Fruit fly (Drosophila melanogaster) whole organism, prepupa: Measurements from ENCODE around the gene Teh3.
A peak's percentile ranks its signal among the peaks of the same experiment; 100 is the strongest.

Source experiments
- Blimp-1 ChIP-seq: fragments of 200-800 bp; sonication (Bioruptor generic); optimal IDR thresholded peaks from 3 replicates; lab custom pipeline; 2017; ENCODE audit warnings: missing biosample characterization, missing genetic modification characterization, mild to moderate bottlenecking, moderate library complexity, missing genetic modification reagents
- CG10631 ChIP-seq: fragments of 200-800 bp; sonication (Bioruptor generic); optimal IDR thresholded peaks from 2 replicates; lab custom pipeline; 2016; ENCODE audit warnings: missing biosample characterization, missing genetic modification characterization
- CG10669 ChIP-seq: fragments of 200-800 bp; sonication (Bioruptor generic); optimal IDR thresholded peaks from 3 replicates; lab custom pipeline; 2018; ENCODE audit warnings: missing biosample characterization, mild to moderate bottlenecking, missing genetic modification characterization, moderate library complexity
- CG11294 ChIP-seq: fragments of 200-800 bp; sonication (Bioruptor generic); IDR thresholded peaks from 2 replicates; pipeline ENCODE4 v1.3.6; 2022; ENCODE audit warnings: missing biosample characterization, missing genetic modification characterization
- CG11762 ChIP-seq: fragments of 200-800 bp; sonication (Bioruptor generic); optimal IDR thresholded peaks from 3 replicates; lab custom pipeline; 2016; ENCODE audit warnings: missing biosample characterization, missing genetic modification characterization; ENCODE audit not compliant: insufficient read depth
- CG11902 ChIP-seq: fragments of 200-800 bp; sonication (Bioruptor generic); optimal IDR thresholded peaks from 3 replicates; lab custom pipeline; 2016; ENCODE audit warnings: missing biosample characterization, missing genetic modification characterization
- CG1621 ChIP-seq: fragments of 200-800 bp; sonication (Bioruptor generic); optimal IDR thresholded peaks from 3 replicates; lab custom pipeline; 2018; ENCODE audit warnings: missing biosample characterization, mild to moderate bottlenecking, missing genetic modification characterization
- CG31627 ChIP-seq: fragments of 200-800 bp; sonication (Bioruptor generic); optimal IDR thresholded peaks from 3 replicates; lab custom pipeline; 2016; ENCODE audit warnings: missing biosample characterization, missing genetic modification characterization
- CG32006 ChIP-seq: fragments of 200-800 bp; sonication (Bioruptor generic); optimal IDR thresholded peaks from 3 replicates; lab custom pipeline; 2017; ENCODE audit warnings: missing biosample characterization, mild to moderate bottlenecking, missing genetic modification characterization
- CG34406 ChIP-seq: fragments of 200-800 bp; sonication (Bioruptor generic); optimal IDR thresholded peaks from 3 replicates; lab custom pipeline; 2016; ENCODE audit warnings: missing biosample characterization, missing genetic modification characterization
- CG4318 ChIP-seq: fragments of 200-800 bp; sonication (Bioruptor generic); optimal IDR thresholded peaks from 3 replicates; lab custom pipeline; 2017; ENCODE audit warnings: missing biosample characterization, mild to moderate bottlenecking, missing genetic modification characterization
- CG6276 ChIP-seq: fragments of 200-800 bp; sonication (Bioruptor generic); optimal IDR thresholded peaks from 2 replicates; lab custom pipeline; 2017; ENCODE audit warnings: missing biosample characterization, mild to moderate bottlenecking, missing genetic modification characterization
- CG6792 ChIP-seq: fragments of 200-800 bp; sonication (Bioruptor generic); optimal IDR thresholded peaks from 3 replicates; lab custom pipeline; 2016; ENCODE audit warnings: missing biosample characterization, missing genetic modification characterization
- CG6854 ChIP-seq: fragments of 200-800 bp; sonication (Bioruptor generic); optimal IDR thresholded peaks from 2 replicates; lab custom pipeline; 2017; ENCODE audit warnings: missing biosample characterization, mild to moderate bottlenecking, missing genetic modification characterization
- CG7368 ChIP-seq: fragments of 200-800 bp; sonication (Bioruptor generic); optimal IDR thresholded peaks from 3 replicates; lab custom pipeline; 2016; ENCODE audit warnings: missing biosample characterization, missing genetic modification characterization
- CG8119 ChIP-seq: fragments of 200-800 bp; sonication (Bioruptor generic); IDR thresholded peaks from 3 replicates; pipeline ENCODE4 v1.3.6; 2022; ENCODE audit warnings: missing biosample characterization, missing genetic modification characterization
- CG8632 ChIP-seq: fragments of 200-800 bp; sonication (Bioruptor generic); optimal IDR thresholded peaks from 3 replicates; lab custom pipeline; 2016; ENCODE audit warnings: missing biosample characterization, missing genetic modification characterization
- CG9139 ChIP-seq: fragments of 200-800 bp; sonication (Bioruptor generic); optimal IDR thresholded peaks from 3 replicates; lab custom pipeline; 2017; ENCODE audit warnings: missing biosample characterization, mild to moderate bottlenecking, missing genetic modification characterization
- Eip75B ChIP-seq: fragments of 200-800 bp; sonication (Bioruptor generic); optimal IDR thresholded peaks from 3 replicates; lab custom pipeline; 2016; ENCODE audit warnings: missing biosample characterization, missing genetic modification characterization
- Eip78C ChIP-seq: fragments of 200-800 bp; sonication (Bioruptor generic); peaks from one replicate; lab custom pipeline; 2016; ENCODE audit warnings: missing biosample characterization, missing genetic modification characterization
- Ets96B ChIP-seq: fragments of 200-800 bp; optimal IDR thresholded peaks from 2 replicates; lab custom pipeline; 2019; ENCODE audit warnings: missing biosample characterization, mild to moderate bottlenecking, missing genetic modification characterization, moderate library complexity
- Gug ChIP-seq: fragments of 200-800 bp; sonication (Bioruptor generic); IDR thresholded peaks from 2 replicates; pipeline ENCODE4 v1.3.6; 2022; ENCODE audit warnings: missing biosample characterization, missing genetic modification characterization
- Hr38 ChIP-seq: sonication (Bioruptor generic); optimal IDR thresholded peaks from 2 replicates; lab custom pipeline; 2016; ENCODE audit warnings: missing biosample characterization, missing genetic modification characterization
- Hr4 ChIP-seq: fragments of 200-800 bp; sonication (Bioruptor generic); optimal IDR thresholded peaks from 3 replicates; lab custom pipeline; 2016; ENCODE audit warnings: missing biosample characterization, missing genetic modification characterization
- Lpt ChIP-seq: fragments of 200-800 bp; sonication (Bioruptor generic); optimal IDR thresholded peaks from 3 replicates; lab custom pipeline; 2016; ENCODE audit warnings: missing biosample characterization, missing genetic modification characterization
- Met ChIP-seq: fragments of 200-800 bp; sonication (Bioruptor generic); optimal IDR thresholded peaks from 3 replicates; lab custom pipeline; 2016; ENCODE audit warnings: missing biosample characterization, missing genetic modification characterization
- OdsH ChIP-seq: fragments of 200-800 bp; sonication (Bioruptor generic); optimal IDR thresholded peaks from 3 replicates; lab custom pipeline; 2016; ENCODE audit warnings: missing biosample characterization, missing genetic modification characterization
- Smox ChIP-seq: fragments of 200-800 bp; sonication (Bioruptor generic); optimal IDR thresholded peaks from 3 replicates; lab custom pipeline; 2016; ENCODE audit warnings: missing biosample characterization, missing genetic modification characterization
- Sox102F ChIP-seq: fragments of 200-800 bp; sonication (Bioruptor generic); optimal IDR thresholded peaks from 2 replicates; lab custom pipeline; 2016; ENCODE audit warnings: missing biosample characterization, mild to moderate bottlenecking, missing genetic modification characterization
- Sox15 ChIP-seq: fragments of 200-800 bp; sonication (Bioruptor generic); optimal IDR thresholded peaks from 3 replicates; lab custom pipeline; 2016; ENCODE audit warnings: missing biosample characterization, missing genetic modification characterization
- achi ChIP-seq: fragments of 200-800 bp; sonication (Bioruptor generic); optimal IDR thresholded peaks from 3 replicates; lab custom pipeline; 2016; ENCODE audit warnings: missing biosample characterization, missing genetic modification characterization
- acj6 ChIP-seq: fragments of 200-800 bp; sonication (Bioruptor generic); optimal IDR thresholded peaks from 3 replicates; lab custom pipeline; 2016; ENCODE audit warnings: missing biosample characterization, missing genetic modification characterization
- cyc ChIP-seq: fragments of 200-800 bp; sonication (Bioruptor generic); optimal IDR thresholded peaks from 3 replicates; lab custom pipeline; 2016; ENCODE audit warnings: missing biosample characterization, missing genetic modification characterization
- dac ChIP-seq: fragments of 200-800 bp; sonication (Bioruptor generic); optimal IDR thresholded peaks from 2 replicates; lab custom pipeline; 2017; ENCODE audit warnings: missing biosample characterization, mild to moderate bottlenecking, missing genetic modification characterization
- dsx ChIP-seq: fragments of 200-800 bp; optimal IDR thresholded peaks from 3 replicates; lab custom pipeline; 2019; ENCODE audit warnings: missing biosample characterization, mild to moderate bottlenecking, missing genetic modification characterization, moderate library complexity; ENCODE audit not compliant: poor library complexity, severe bottlenecking
- eg ChIP-seq: fragments of 200-800 bp; sonication (Bioruptor generic); IDR thresholded peaks from 3 replicates; pipeline ENCODE4 v1.3.6; 2022; ENCODE audit warnings: missing biosample characterization, missing genetic modification characterization
- esn ChIP-seq: fragments of 200-800 bp; sonication (Bioruptor generic); optimal IDR thresholded peaks from 2 replicates; lab custom pipeline; 2016; ENCODE audit warnings: missing biosample characterization, mild to moderate bottlenecking, missing genetic modification characterization, moderate library complexity
- fd59A ChIP-seq: fragments of 200-800 bp; sonication (Bioruptor generic); optimal IDR thresholded peaks from 2 replicates; lab custom pipeline; 2017; ENCODE audit warnings: missing biosample characterization, mild to moderate bottlenecking, missing genetic modification characterization, missing genetic modification reagents
- fd85E ChIP-seq: fragments of 200-800 bp; sonication (Bioruptor generic); optimal IDR thresholded peaks from 3 replicates; lab custom pipeline; 2016; ENCODE audit warnings: missing biosample characterization, missing genetic modification characterization
- fkh ChIP-seq: fragments of 200-800 bp; sonication (Bioruptor generic); optimal IDR thresholded peaks from 3 replicates; lab custom pipeline; 2017; ENCODE audit warnings: missing biosample characterization, mild to moderate bottlenecking, missing genetic modification characterization, moderate library complexity
- net ChIP-seq: fragments of 200-800 bp; sonication (Bioruptor generic); optimal IDR thresholded peaks from 3 replicates; lab custom pipeline; 2016; ENCODE audit warnings: missing biosample characterization, missing genetic modification characterization
- salr ChIP-seq, 2 experiments: fragments of 200-800 bp; sonication (Bioruptor generic); optimal IDR thresholded peaks; 3 replicates each; lab custom pipeline; 2016 to 2018; ENCODE audit warnings: missing biosample characterization in 2 of 2, missing genetic modification characterization in 2 of 2, mild to moderate bottlenecking in 1 of 2
- svp ChIP-seq: fragments of 200-800 bp; sonication (Bioruptor generic); peaks from one replicate; lab custom pipeline; 2016; ENCODE audit warnings: missing biosample characterization, missing genetic modification characterization
- topi ChIP-seq: fragments of 200-800 bp; sonication (Bioruptor generic); optimal IDR thresholded peaks from 3 replicates; lab custom pipeline; 2016; ENCODE audit warnings: missing biosample characterization, missing genetic modification characterization
- vri ChIP-seq: fragments of 200-800 bp; sonication (Bioruptor generic); optimal IDR thresholded peaks from 3 replicates; lab custom pipeline; 2016; ENCODE audit warnings: missing biosample characterization, mild to moderate bottlenecking, missing genetic modification characterization

Teh3 gene

dm6 chr3L:4232227-4232626, 47.8 kb upstream of the Teh3 start:
- TF ChIP-seq CG11762 (GFP tag; lab: Kevin White, UChicago) (no peak), net (GFP tag; lab: Kevin White, UChicago) (no peak), CG1621 (tag; lab: Kevin White, UChicago) (peak; percentile 22), Eip78C (GFP tag; lab: Kevin White, UChicago) (no peak)

dm6 chr3L:4231401-4232014, 47.0 kb upstream of the Teh3 start:
- TF ChIP-seq CG11902 (no peak), svp (GFP tag; lab: Kevin White, UChicago) (peak; percentile 96)

dm6 chr3L:4230357-4230901, 46.0 kb upstream of the Teh3 start:
- TF ChIP-seq fkh: peak; percentile 36
- TF ChIP-seq achi (GFP tag; lab: Kevin White, UChicago): peak; percentile 89
- peak; percentile 90 for TF ChIP-seq eg
- peak; percentile 93 for TF ChIP-seq CG4318 (GFP tag; lab: Kevin White, UChicago)
- peak; percentile 52 for TF ChIP-seq CG31627 (GFP tag; lab: Kevin White, UChicago)
- peak; percentile 91 for TF ChIP-seq CG11762 (GFP tag; lab: Kevin White, UChicago)
- peak; percentile 72 for TF ChIP-seq topi
- TF ChIP-seq svp (GFP tag; lab: Kevin White, UChicago): peak; percentile 75
- peak; percentile 81 for TF ChIP-seq Sox15 (GFP tag; lab: Kevin White, UChicago)
- TF ChIP-seq CG9139 (GFP tag; lab: Kevin White, UChicago): peak; percentile 87
- peak; percentile 82 for TF ChIP-seq CG8632 (GFP tag; lab: Kevin White, UChicago)
- peak; percentile 88 for TF ChIP-seq CG7368
- TF ChIP-seq cyc: peak; percentile 65
- TF ChIP-seq CG32006 (GFP tag; lab: Kevin White, UChicago): peak; percentile 97
- peak; percentile 66 for TF ChIP-seq Met
- peak; percentile 89 for TF ChIP-seq dsx (GFP tag; lab: Kevin White, UChicago)
- peak; percentile 93 for TF ChIP-seq Eip75B
- TF ChIP-seq esn (GFP tag; lab: Kevin White, UChicago): peak; percentile 67
- peak; percentile 96 for TF ChIP-seq CG8119
- peak; percentile 85 for TF ChIP-seq Gug
- peak; percentile 97 for TF ChIP-seq Eip78C (GFP tag; lab: Kevin White, UChicago)
- TF ChIP-seq CG6854 (GFP tag; lab: Kevin White, UChicago): no peak
- no peak for TF ChIP-seq vri (GFP tag; lab: Kevin White, UChicago)
- peak; percentile 39 for TF ChIP-seq Sox102F (GFP tag; lab: Kevin White, UChicago)
- no peak for TF ChIP-seq Blimp-1 (GFP tag; lab: Kevin White, UChicago)
- TF ChIP-seq CG6276 (GFP tag; lab: Kevin White, UChicago): peak; percentile 91
- peak; percentile 79 for TF ChIP-seq CG11902
- TF ChIP-seq Hr38 (GFP tag; lab: Kevin White, UChicago): no peak
- TF ChIP-seq fd85E: peak; percentile 55
- peak; percentile 83 for TF ChIP-seq CG6792
- peak; percentile 81 for TF ChIP-seq CG34406 (GFP tag; lab: Kevin White, UChicago)
- peak; percentile 90 for TF ChIP-seq acj6 (GFP tag; lab: Kevin White, UChicago)
- TF ChIP-seq Lpt (GFP tag; lab: Kevin White, UChicago): peak; percentile 92
- TF ChIP-seq Ets96B (tag; lab: Kevin White, UChicago): peak; percentile 93
- peak; percentile 33 for TF ChIP-seq Smox (GFP tag; lab: Kevin White, UChicago)
- TF ChIP-seq CG1621 (tag; lab: Kevin White, UChicago): peak; percentile 88
- peak; percentile 97 for TF ChIP-seq Hr4 (GFP tag; lab: Kevin White, UChicago)
- TF ChIP-seq fd59A (GFP tag; lab: Kevin White, UChicago): peak; percentile 93
- peak; percentile 89 for TF ChIP-seq net (GFP tag; lab: Kevin White, UChicago)
- peak; percentile 86 to 92 for TF ChIP-seq salr (GFP tag; optimal IDR thresholded peaks at IDR 0.05; lab: Kevin White, UChicago)
- TF ChIP-seq CG10631 (GFP tag; lab: Kevin White, UChicago): peak; percentile 91
- peak; percentile 73 for TF ChIP-seq CG11294 (GFP tag; lab: Robert Waterston, UW)
- TF ChIP-seq CG10669 (GFP tag; lab: Kevin White, UChicago): peak; percentile 93
- TF ChIP-seq OdsH (GFP tag; lab: Kevin White, UChicago): peak; percentile 94
- TF ChIP-seq dac (GFP tag; lab: Kevin White, UChicago): peak; percentile 92
